Fruit fly (Drosophila melanogaster): ENCODE results near the gene Usp32.

Usp32 gene

DNA sequence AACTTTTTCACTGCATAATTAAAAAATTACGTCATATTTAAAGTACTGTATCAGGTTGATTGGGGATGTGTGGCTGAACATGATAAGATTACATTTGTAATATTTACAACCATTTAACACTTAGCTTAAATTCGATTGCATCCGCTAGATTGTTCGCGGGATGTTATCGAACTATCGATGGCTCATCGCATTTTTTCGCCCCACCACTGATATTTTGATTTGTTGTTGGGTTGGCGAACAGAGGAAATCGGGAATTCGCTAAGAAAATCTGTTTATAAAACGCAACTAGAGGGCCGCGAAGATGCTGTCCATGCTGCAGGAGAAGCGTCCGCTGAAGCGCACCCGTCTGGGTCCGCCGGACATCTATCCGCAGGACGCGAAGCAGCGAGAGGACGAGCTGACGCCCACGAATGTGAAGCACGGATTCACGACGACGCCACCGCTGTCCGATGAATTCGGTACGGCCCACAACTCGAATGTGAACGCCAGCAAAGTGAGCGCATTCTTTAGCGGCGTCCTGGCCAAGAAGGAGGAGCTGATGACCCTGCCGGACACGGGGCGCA is 34.5 kb upstream of the Usp32 start, which contains the start of gene kto (continued):
- no peak for TF ChIP-seq ara (GFP tag; IDR thresholded peaks at IDR 0.05)
- TF ChIP-seq HmgD (GFP tag; optimal IDR thresholded peaks at IDR 0.05), result no peak
- no peak for TF ChIP-seq CG1024 (GFP tag; IDR thresholded peaks at IDR 0.05)
- TF ChIP-seq vvl (GFP tag; IDR thresholded peaks at IDR 0.05), result no peak
- peak; percentile 68 for TF ChIP-seq pzg (GFP tag; optimal IDR thresholded peaks at IDR 0.05)
- no peak for TF ChIP-seq CG16779 (GFP tag; IDR thresholded peaks at IDR 0.05)
- no peak for TF ChIP-seq GATAe (GFP tag; conservative IDR thresholded peaks at IDR 0.05)
- no peak for TF ChIP-seq ac (GFP tag; optimal IDR thresholded peaks at IDR 0.05)
- TF ChIP-seq run (tag; optimal IDR thresholded peaks at IDR 0.05), result no peak
- no peak for TF ChIP-seq CG9609 (GFP tag; optimal IDR thresholded peaks at IDR 0.05)
- TF ChIP-seq Opbp (GFP tag; IDR thresholded peaks at IDR 0.05; ENCODE audit: partially characterized antibody), result peak; percentile 93
- no peak for TF ChIP-seq CG12236 (GFP tag; optimal IDR thresholded peaks at IDR 0.05)
- no peak for TF ChIP-seq Sox100B (GFP tag; optimal IDR thresholded peaks at IDR 0.05)
- TF ChIP-seq tll (GFP tag; optimal IDR thresholded peaks at IDR 0.05), result no peak
- no peak for TF ChIP-seq Atf6 (GFP tag; IDR thresholded peaks at IDR 0.05)

DNA sequence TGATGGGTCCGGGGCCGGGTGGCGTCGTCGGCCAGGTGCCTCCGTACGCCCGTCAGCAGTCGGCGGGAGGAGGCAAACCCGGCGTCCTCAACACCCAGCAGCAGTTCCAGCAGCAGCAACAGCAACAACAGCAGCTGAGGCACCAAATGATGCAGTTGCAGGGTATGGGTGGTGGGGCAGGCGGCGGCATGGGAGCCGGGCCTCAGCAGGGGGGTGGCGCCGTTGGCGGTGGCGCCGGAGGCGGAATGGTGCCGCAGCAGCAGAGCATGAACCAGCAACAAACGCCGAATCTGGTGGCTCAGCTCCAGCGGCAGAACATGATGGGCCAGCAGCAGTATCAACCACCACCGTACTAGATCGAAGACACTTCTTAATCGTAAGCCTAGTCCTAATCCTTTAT is 26.4 kb upstream of the Usp32 start:
- TF ChIP-seq ken (GFP tag; IDR thresholded peaks at IDR 0.05) (0 out of 3 replicates have a peak, but pooled peaks have one; percentile 32), CG7963 (GFP tag; IDR thresholded peaks at IDR 0.05; ENCODE audit: partially characterized antibody) (0 out of 3 replicates have a peak, but pooled peaks have one; percentile 17), crol (GFP tag; IDR thresholded peaks at IDR 0.05) (peak; percentile 50), CG7839 (tag; optimal IDR thresholded peaks at IDR 0.05) (no peak)

DNA sequence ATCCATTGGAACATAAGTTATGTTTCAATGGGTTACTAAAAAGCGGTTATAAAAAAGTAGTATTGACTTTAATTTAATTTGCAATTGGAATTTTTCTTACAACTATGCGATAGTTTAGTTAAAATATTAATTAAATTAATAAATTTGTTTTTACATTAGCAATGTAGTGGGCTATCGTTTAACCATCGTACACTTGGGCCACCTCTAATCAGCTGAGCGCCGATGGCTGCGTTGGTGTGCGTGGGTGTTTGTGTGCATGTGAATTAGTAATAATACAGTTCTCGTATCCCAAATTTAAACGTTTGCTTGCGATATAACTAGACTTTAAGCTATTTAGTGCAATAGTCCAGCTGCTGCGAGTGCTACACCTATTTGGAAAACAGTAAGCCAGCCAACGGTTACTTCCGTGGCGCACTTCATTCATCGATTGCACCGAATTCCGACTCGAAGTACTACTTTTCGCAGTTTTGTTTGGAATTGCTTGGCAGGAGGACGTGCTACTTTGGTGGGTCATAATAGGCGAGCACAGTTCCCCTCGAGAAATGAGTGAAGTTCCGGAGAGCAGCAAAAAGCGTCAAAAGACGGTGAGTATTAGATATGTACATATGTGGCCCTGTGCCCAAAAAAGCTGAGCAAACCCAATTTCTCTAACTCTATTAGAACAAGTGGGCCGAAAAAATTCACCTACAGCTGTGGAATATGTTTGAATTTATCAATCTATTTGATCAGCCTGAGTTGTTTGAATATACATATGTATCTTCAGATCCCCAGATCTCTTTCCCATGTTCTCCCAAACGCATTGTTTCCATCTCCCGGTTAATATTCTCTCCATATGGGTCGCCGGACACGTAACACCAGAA is 25.7 kb upstream of the Usp32 start, which contains the start of gene Papss:
Papss (plus strand) TSS at position 247 of the 860 bp plus-strand sequence.
- TF ChIP-seq repo (GFP tag; optimal IDR thresholded peaks at IDR 0.05) (no peak), NC2β (GFP tag; optimal IDR thresholded peaks at IDR 0.05) (peak; percentile 7), CG10321 (GFP tag; IDR thresholded peaks at IDR 0.05) (no peak), Dll (GFP tag; IDR thresholded peaks at IDR 0.05; ENCODE audit: partially characterized antibody) (peak; percentile 95), fd96Cb (tag; optimal IDR thresholded peaks at IDR 0.05) (peak; percentile 5), vvl (GFP tag; IDR thresholded peaks at IDR 0.05) (peak; percentile 41), ewg (GFP tag; optimal IDR thresholded peaks at IDR 0.05) (no peak), ara (GFP tag; IDR thresholded peaks at IDR 0.05) (no peak), CG7963 (GFP tag; IDR thresholded peaks at IDR 0.05; ENCODE audit: partially characterized antibody) (peak; percentile 71; the same call in 2 of the 3 replicates), CG17359 (tag; optimal IDR thresholded peaks at IDR 0.05) (peak; percentile 41), Sox100B (GFP tag; optimal IDR thresholded peaks at IDR 0.05) (no peak), vnd (GFP tag; IDR thresholded peaks at IDR 0.05; ENCODE audit: partially characterized antibody) (peak; percentile 69), Eip74EF (GFP tag; optimal IDR thresholded peaks at IDR 0.05) (no peak), fd102C (GFP tag; optimal IDR thresholded peaks at IDR 0.05) (no peak), org-1 (GFP tag; optimal IDR thresholded peaks at IDR 0.05) (peak; percentile 66), CG6854 (GFP tag; optimal IDR thresholded peaks at IDR 0.05) (peak; percentile 12), BtbVII (GFP tag; optimal IDR thresholded peaks at IDR 0.05) (peak; percentile 29), Dbx (GFP tag; IDR thresholded peaks at IDR 0.05) (peak; percentile 70; the same call in 2 of the 3 replicates), CG14710 (tag; optimal IDR thresholded peaks at IDR 0.05) (peak; percentile 28), Deaf1 (tag; optimal IDR thresholded peaks at IDR 0.05) (no peak), CG14014 (GFP tag; IDR thresholded peaks at IDR 0.05) (no peak; the same call in 1 of the 2 replicates), CG3281 (GFP tag; optimal IDR thresholded peaks at IDR 0.05) (peak; percentile 53), CG33213 (GFP tag; optimal IDR thresholded peaks at IDR 0.05) (peak; percentile 14), CG30020 (tag; optimal IDR thresholded peaks at IDR 0.05) (peak; percentile 53), pzg (GFP tag; optimal IDR thresholded peaks at IDR 0.05) (peak; percentile 40), CG12104 (GFP tag; optimal IDR thresholded peaks at IDR 0.05) (peak; percentile 9), CG4328 (GFP tag; optimal IDR thresholded peaks at IDR 0.05) (peak; percentile 27), CG12299 (tag; optimal IDR thresholded peaks at IDR 0.05) (no peak), CG11560 (tag; IDR thresholded peaks at IDR 0.05) (no peak), CHES-1-like (GFP tag; optimal IDR thresholded peaks at IDR 0.05) (no peak)

All from whole organism, embryonic.